Worm (Caenorhabditis elegans) whole organism, mixed stage, embryonic: ENCODE measurements around the gene C18E9.2.

Experiments
- M03D4.4 ChIP-seq: sonication (generic microtip); optimal IDR thresholded peaks from 2 replicates; lab custom pipeline; 2017; ENCODE audit warnings: mild to moderate bottlenecking, missing genetic modification characterization, missing compliant biosample characterization
- ces-1 ChIP-seq: fragments of 150-350 bp; optimal IDR thresholded peaks from 2 replicates; lab custom pipeline; 2014; ENCODE audit warnings: missing biosample characterization, missing genetic modification reagents, missing genetic modification characterization
- flh-1 ChIP-seq: fragments of 200-800 bp; sonication (Bioruptor generic); optimal IDR thresholded peaks from 2 replicates; lab custom pipeline; 2018; ENCODE audit warnings: mild to moderate bottlenecking, missing genetic modification characterization, moderate library complexity, missing compliant biosample characterization
- nhr-12 ChIP-seq: fragments of 150-350 bp; optimal IDR thresholded peaks from 2 replicates; lab custom pipeline; 2014; ENCODE audit warnings: missing biosample characterization, missing genetic modification characterization
- nhr-76 ChIP-seq: sonication (generic microtip); optimal IDR thresholded peaks from 2 replicates; lab custom pipeline; 2017; ENCODE audit warnings: missing biosample characterization, missing genetic modification characterization
- pha-4 ChIP-seq: fragments of 150-350 bp; optimal IDR thresholded peaks from 2 replicates; lab custom pipeline; 2018; ENCODE audit warnings: missing biosample characterization, missing genetic modification reagents, missing genetic modification characterization
- tbx-8 ChIP-seq: fragments of 200-800 bp; sonication (Bioruptor generic); optimal IDR thresholded peaks from 2 replicates; lab custom pipeline; 2018; ENCODE audit warnings: mild to moderate bottlenecking, missing genetic modification characterization, moderate library complexity, missing compliant biosample characterization
- unc-62 ChIP-seq: fragments of 150-350 bp; optimal IDR thresholded peaks from 2 replicates; lab custom pipeline; 2014; ENCODE audit warnings: missing biosample characterization, missing genetic modification reagents, missing genetic modification characterization
- ztf-11 ChIP-seq: fragments of 150-350 bp; optimal IDR thresholded peaks from 2 replicates; lab custom pipeline; 2014; ENCODE audit warnings: missing biosample characterization, missing genetic modification characterization

- TF ChIP-seq tbx-8 (no peak), unc-62 (GFP tag; lab: Kevin White, UChicago) (no peak), nhr-12 (tag; lab: Kevin White, UChicago) (no peak), pha-4 (tag; lab: Kevin White, UChicago) (no peak), ces-1 (GFP tag; lab: Kevin White, UChicago) (no peak), ztf-11 (tag; lab: Kevin White, UChicago) (no peak), flh-1 (GFP tag; lab: Kevin White, UChicago) (no peak), M03D4.4 (tag; lab: Kevin White, UChicago) (no peak), nhr-76 (tag; lab: Kevin White, UChicago) (no peak)
These were observed 40.3 kb downstream of the C18E9.2 start, which contains the start of gene F44G4.7 for ce11 chrII:9005067-9005466.
